Comparison of ENCODE assay signal across 5 worm cellular contexts in genomic region chrIV:1260474-1260873, ce11.
A peak's percentile ranks its signal among the peaks of the same experiment; 100 is the strongest.
TF ChIP-seq lines count a peak whose summit lies in the region.

No protein-coding gene starts in this region.

TF ChIP-seq in whole organism, L1 larva, 84 proteins besides CTCF, POLR2A, EP300 and RAD21:
- TF ChIP-seq nhr-19 (GFP tag; conservative IDR thresholded peaks at IDR 0.05; lab: Robert Waterston, UW), result no peak
- peak; percentile 53 for TF ChIP-seq snpc-4 (tag; optimal IDR thresholded peaks at IDR 0.05; lab: Kevin White, UChicago)
- peak; percentile 37 for TF ChIP-seq elt-2 (tag; optimal IDR thresholded peaks at IDR 0.05; lab: Kevin White, UChicago)
- TF ChIP-seq C34B4.2 (tag; optimal IDR thresholded peaks at IDR 0.05; lab: Kevin White, UChicago), result no peak
- no peak for TF ChIP-seq efl-1 (optimal IDR thresholded peaks at IDR 0.05; lab: Kevin White, UChicago)
- TF ChIP-seq efl-1 (GFP tag; optimal IDR thresholded peaks at IDR 0.05 in 1 of 2; lab: Kevin White, UChicago), result peak in 1 of 2 experiments; percentile 27
- no peak for TF ChIP-seq nhr-77 (tag; optimal IDR thresholded peaks at IDR 0.05; lab: Kevin White, UChicago)
- no peak for TF ChIP-seq nhr-76 (tag; optimal IDR thresholded peaks at IDR 0.05; lab: Kevin White, UChicago)
- no peak for TF ChIP-seq nhr-85 (tag; lab: Kevin White, UChicago)
- TF ChIP-seq dsc-1 (tag; optimal IDR thresholded peaks at IDR 0.05; lab: Kevin White, UChicago), result no peak
TF ChIP-seq in whole organism, L1 larva: peak in this region for 3.

TF ChIP-seq in whole organism, L2 larva, 48 proteins besides CTCF, POLR2A, EP300 and RAD21:
- TF ChIP-seq lin-39 (tag; optimal IDR thresholded peaks at IDR 0.05; lab: Kevin White, UChicago), result no peak
- TF ChIP-seq snpc-4 (tag; optimal IDR thresholded peaks at IDR 0.05; lab: Kevin White, UChicago), result peak; percentile 42
TF ChIP-seq in whole organism, L2 larva: peak in this region for 1.

TF ChIP-seq in whole organism, L3 larva, 47 proteins besides CTCF, POLR2A, EP300 and RAD21:
- no peak for TF ChIP-seq elt-1 (tag; optimal IDR thresholded peaks at IDR 0.05; lab: Kevin White, UChicago)
- no peak for TF ChIP-seq elt-3 (tag; optimal IDR thresholded peaks at IDR 0.05; lab: Kevin White, UChicago)
- TF ChIP-seq ZK546.5 (tag; optimal IDR thresholded peaks at IDR 0.05; lab: Kevin White, UChicago), result no peak
- TF ChIP-seq zag-1 (tag; optimal IDR thresholded peaks at IDR 0.05; lab: Kevin White, UChicago), result no peak
- no peak for TF ChIP-seq pqm-1 (tag; optimal IDR thresholded peaks at IDR 0.05; lab: Kevin White, UChicago)
- no peak for TF ChIP-seq ceh-28 (tag; optimal IDR thresholded peaks at IDR 0.05; lab: Kevin White, UChicago)
- TF ChIP-seq fos-1 (tag; optimal IDR thresholded peaks at IDR 0.05; lab: Kevin White, UChicago), result no peak
- TF ChIP-seq elt-2 (tag; optimal IDR thresholded peaks at IDR 0.05; lab: Kevin White, UChicago), result peak; percentile 38
- TF ChIP-seq ztf-11 (tag; optimal IDR thresholded peaks at IDR 0.05; lab: Kevin White, UChicago), result no peak

TF ChIP-seq in whole organism, L4 larva, 104 proteins besides CTCF, POLR2A, EP300 and RAD21:
- TF ChIP-seq Y48G9A.11 (GFP tag; IDR thresholded peaks at IDR 0.05; lab: Robert Waterston, UW) (0 out of 2 replicates have a peak, but pooled peaks have one; percentile 44), lin-38 (GFP tag; IDR thresholded peaks at IDR 0.05; lab: Robert Waterston, UW) (no peak), nhr-41 (GFP tag; IDR thresholded peaks at IDR 0.05; lab: Robert Waterston, UW) (no peak), lim-7 (GFP tag; IDR thresholded peaks at IDR 0.05; lab: Robert Waterston, UW) (0 out of 2 replicates have a peak, but pooled peaks have one; percentile 17), snpc-4 (tag; optimal IDR thresholded peaks at IDR 0.05; lab: Kevin White, UChicago) (no peak), fkh-10 (GFP tag; optimal IDR thresholded peaks at IDR 0.05; lab: Kevin White, UChicago) (no peak)

TF ChIP-seq in whole organism, young adult, 124 proteins besides CTCF, POLR2A, EP300 and RAD21 (continues in another document):
- TF ChIP-seq nhr-179 (tag; optimal IDR thresholded peaks at IDR 0.05; lab: Kevin White, UChicago) (no peak), mcd-1 (GFP tag; IDR thresholded peaks at IDR 0.05; lab: Robert Waterston, UW) (peak; percentile 42; the same call in 1 of the 2 replicates), T07F8.4 (tag; optimal IDR thresholded peaks at IDR 0.05; lab: Kevin White, UChicago) (no peak), ccch-3 (GFP tag; optimal IDR thresholded peaks at IDR 0.05; lab: Kevin White, UChicago) (no peak), ztf-25 (GFP tag; IDR thresholded peaks at IDR 0.05; lab: Robert Waterston, UW) (no peak), ceh-100 (GFP tag; IDR thresholded peaks at IDR 0.05; lab: Robert Waterston, UW) (no peak), ZK185.1 (tag; optimal IDR thresholded peaks at IDR 0.05; lab: Kevin White, UChicago; ENCODE audit: poor library complexity, severe bottlenecking) (no peak), hlh-12 (tag; optimal IDR thresholded peaks at IDR 0.05; lab: Kevin White, UChicago) (no peak), madf-3 (GFP tag; IDR thresholded peaks at IDR 0.05; lab: Robert Waterston, UW) (no peak), cebp-2 (GFP tag; IDR thresholded peaks at IDR 0.05; lab: Robert Waterston, UW) (no peak), ekl-4 (GFP tag; IDR thresholded peaks at IDR 0.05; lab: Robert Waterston, UW) (no peak), cebp-1 (GFP tag; IDR thresholded peaks at IDR 0.05; lab: Robert Waterston, UW) (no peak), cebp-1 (tag; optimal IDR thresholded peaks at IDR 0.05; lab: Kevin White, UChicago) (no peak), nhr-27 (tag; optimal IDR thresholded peaks at IDR 0.05; lab: Kevin White, UChicago) (no peak), aptf-2 (GFP tag; conservative IDR thresholded peaks at IDR 0.05; lab: Robert Waterston, UW) (no peak), egrh-3 (GFP tag; IDR thresholded peaks at IDR 0.05; lab: Robert Waterston, UW) (no peak), let-607 (tag; optimal IDR thresholded peaks at IDR 0.05; lab: Kevin White, UChicago) (no peak), attf-6 (GFP tag; IDR thresholded peaks at IDR 0.05; lab: Robert Waterston, UW) (peak; percentile 11; the same call in 1 of the 2 replicates), lag-1 (GFP tag; IDR thresholded peaks at IDR 0.05; lab: Robert Waterston, UW) (no peak), dox-1 (GFP tag; IDR thresholded peaks at IDR 0.05; lab: Robert Waterston, UW) (peak; percentile 41; the same call in 1 of the 2 replicates), T26A5.8 (tag; optimal IDR thresholded peaks at IDR 0.05; lab: Kevin White, UChicago) (no peak), nfya-1 (tag; optimal IDR thresholded peaks at IDR 0.05; lab: Kevin White, UChicago; ENCODE audit: borderline replicate concordance, insufficient read depth) (no peak), ceh-58 (GFP tag; IDR thresholded peaks at IDR 0.05; lab: Robert Waterston, UW) (no peak), ztf-26 (tag; optimal IDR thresholded peaks at IDR 0.05; lab: Kevin White, UChicago) (no peak), ceh-91 (GFP tag; IDR thresholded peaks at IDR 0.05; lab: Robert Waterston, UW) (no peak), pbrm-1 (GFP tag; IDR thresholded peaks at IDR 0.05; lab: Robert Waterston, UW) (peak; percentile 71; the same call in 1 of the 2 replicates), hmg-20 (GFP tag; IDR thresholded peaks at IDR 0.05; lab: Robert Waterston, UW) (no peak), hrde-1 (tag; optimal IDR thresholded peaks at IDR 0.05; lab: Kevin White, UChicago; ENCODE audit: borderline replicate concordance) (no peak), lsl-1 (GFP tag; optimal IDR thresholded peaks at IDR 0.05; lab: Kevin White, UChicago) (peak; percentile 51), snpc-4 (GFP tag; optimal IDR thresholded peaks at IDR 0.05; lab: Kevin White, UChicago) (no peak), snpc-4 (tag; optimal IDR thresholded peaks at IDR 0.05; lab: Kevin White, UChicago) (peak; percentile 83 to 96 (median 92)), C06A6.2 (GFP tag; conservative IDR thresholded peaks at IDR 0.05; lab: Robert Waterston, UW) (no peak), xnd-1 (tag; optimal IDR thresholded peaks at IDR 0.05; lab: Kevin White, UChicago) (no peak), unc-62 (GFP tag; optimal IDR thresholded peaks at IDR 0.05; lab: Kevin White, UChicago) (no peak), rcor-1 (GFP tag; IDR thresholded peaks at IDR 0.05; lab: Robert Waterston, UW) (no peak; the same call in 1 of the 2 replicates), snpc-1.3 (tag; optimal IDR thresholded peaks at IDR 0.05; lab: Kevin White, UChicago; ENCODE audit: insufficient read depth) (no peak), pha-4 (tag; optimal IDR thresholded peaks at IDR 0.05; lab: Kevin White, UChicago) (no peak), egl-18 (GFP tag; IDR thresholded peaks at IDR 0.05; lab: Robert Waterston, UW) (no peak), nhr-80 (tag; optimal IDR thresholded peaks at IDR 0.05; lab: Kevin White, UChicago) (no peak), Y53F4B.3 (GFP tag; IDR thresholded peaks at IDR 0.05; lab: Robert Waterston, UW) (no peak), F55B11.4 (tag; optimal IDR thresholded peaks at IDR 0.05; lab: Kevin White, UChicago; ENCODE audit: borderline replicate concordance, insufficient read depth) (no peak), B0261.1 (tag; optimal IDR thresholded peaks at IDR 0.05; lab: Kevin White, UChicago) (no peak), madf-6 (GFP tag; IDR thresholded peaks at IDR 0.05; lab: Robert Waterston, UW) (peak; percentile 78), ceh-27 (GFP tag; optimal IDR thresholded peaks at IDR 0.05; lab: Kevin White, UChicago) (no peak), F23B12.7 (tag; optimal IDR thresholded peaks at IDR 0.05; lab: Kevin White, UChicago; ENCODE audit: insufficient read depth) (no peak), K12H6.12 (tag; optimal IDR thresholded peaks at IDR 0.05; lab: Kevin White, UChicago) (no peak), snpc-3.4 (tag; optimal IDR thresholded peaks at IDR 0.05; lab: Kevin White, UChicago) (peak; percentile 91), die-1 (tag; optimal IDR thresholded peaks at IDR 0.05; lab: Kevin White, UChicago) (no peak), dpff-1 (tag; optimal IDR thresholded peaks at IDR 0.05; lab: Kevin White, UChicago) (no peak), ets-4 (GFP tag; optimal IDR thresholded peaks at IDR 0.05; lab: Kevin White, UChicago) (no peak), attf-5 (GFP tag; optimal IDR thresholded peaks at IDR 0.05; lab: Kevin White, UChicago) (no peak), bed-2 (GFP tag; IDR thresholded peaks at IDR 0.05; lab: Robert Waterston, UW) (no peak), madf-8 (GFP tag; conservative IDR thresholded peaks at IDR 0.05; lab: Robert Waterston, UW) (no peak), lin-54 (GFP tag; optimal IDR thresholded peaks at IDR 0.05; lab: Kevin White, UChicago) (peak; percentile 25), efl-1 (GFP tag; optimal IDR thresholded peaks at IDR 0.05; lab: Kevin White, UChicago) (no peak), ztf-3 (GFP tag; optimal IDR thresholded peaks at IDR 0.05; lab: Kevin White, UChicago) (no peak), B0019.2 (GFP tag; conservative IDR thresholded peaks at IDR 0.05; lab: Robert Waterston, UW) (no peak), lin-26 (GFP tag; IDR thresholded peaks at IDR 0.05; lab: Robert Waterston, UW) (no peak), mxl-1 (tag; optimal IDR thresholded peaks at IDR 0.05; lab: Kevin White, UChicago) (no peak), let-526 (GFP tag; IDR thresholded peaks at IDR 0.05; lab: Robert Waterston, UW) (no peak), C17E4.6 (GFP tag; IDR thresholded peaks at IDR 0.05; lab: Robert Waterston, UW) (no peak), F57A8.1 (GFP tag; optimal IDR thresholded peaks at IDR 0.05; lab: Kevin White, UChicago) (no peak), attf-3 (GFP tag; conservative IDR thresholded peaks at IDR 0.05; lab: Robert Waterston, UW) (no peak), akir-1 (GFP tag; optimal IDR thresholded peaks at IDR 0.05; lab: Kevin White, UChicago) (no peak), somi-1 (GFP tag; optimal IDR thresholded peaks at IDR 0.05; lab: Kevin White, UChicago) (no peak), D2030.7 (GFP tag; IDR thresholded peaks at IDR 0.05; lab: Robert Waterston, UW) (peak; percentile 33; the same call in 1 of the 2 replicates), zfh-2 (GFP tag; conservative IDR thresholded peaks at IDR 0.05; lab: Robert Waterston, UW) (no peak), sdz-38 (tag; optimal IDR thresholded peaks at IDR 0.05; lab: Kevin White, UChicago) (no peak), F57C9.4 (tag; optimal IDR thresholded peaks at IDR 0.05; lab: Kevin White, UChicago) (no peak)
